Fruit fly (Drosophila melanogaster): ENCODE results near the gene Ttc1.

DNA sequence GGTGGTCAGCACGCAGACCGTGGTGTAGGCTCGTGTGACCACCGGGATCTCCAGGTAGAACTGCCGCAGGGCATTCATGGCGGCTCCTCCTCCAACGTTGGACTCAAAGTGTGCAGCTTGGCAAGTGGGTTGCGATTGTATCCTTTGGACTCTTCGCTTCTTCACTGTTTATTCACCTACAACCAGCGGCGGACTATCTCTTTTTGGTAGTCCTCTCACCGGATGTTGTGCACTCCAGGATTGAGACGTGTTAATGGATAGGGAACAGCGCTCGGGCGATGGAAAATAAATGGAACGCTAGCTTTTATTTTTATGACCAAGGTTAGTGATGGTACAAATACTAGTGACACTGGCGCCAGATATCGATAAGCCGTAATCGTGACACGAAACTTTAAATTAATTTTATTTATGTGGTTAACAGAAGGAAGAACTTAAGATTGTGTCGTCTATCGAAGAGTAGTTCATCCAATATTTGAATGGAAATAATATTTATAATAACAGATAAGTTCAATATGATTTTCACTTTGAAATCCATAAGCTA, 41.1 kb upstream of the Ttc1 start, which contains the start of gene Der-2:
- TF ChIP-seq CG14050 (GFP tag; IDR thresholded peaks at IDR 0.05) (no peak), Ets97D (GFP tag; optimal IDR thresholded peaks at IDR 0.05) (no peak)

Data from whole organism, embryonic.